Worm (Caenorhabditis elegans): ENCODE data around the gene kin-33.

ce11 chrV:281111-281510 lies 46.6 kb upstream of the kin-33 start:
- no peak for TF ChIP-seq elt-1 (tag; optimal IDR thresholded peaks at IDR 0.05)
- no peak for TF ChIP-seq skn-1 (tag; optimal IDR thresholded peaks at IDR 0.05)
- no peak for TF ChIP-seq nhr-237 (tag; optimal IDR thresholded peaks at IDR 0.05)
- TF ChIP-seq mab-5 (tag; optimal IDR thresholded peaks at IDR 0.05): no peak
- no peak for TF ChIP-seq ceh-82 (tag; optimal IDR thresholded peaks at IDR 0.05)
- no peak for TF ChIP-seq lin-13 (GFP tag; optimal IDR thresholded peaks at IDR 0.05)
- no peak for TF ChIP-seq egl-27 (tag; optimal IDR thresholded peaks at IDR 0.05)
